Worm (Caenorhabditis elegans) whole organism, young adult: Measurements from ENCODE around the gene ZK682.7.

Experiments
- F23B12.7 ChIP-seq: sonication (generic microtip); optimal IDR thresholded peaks from 2 replicates; lab custom pipeline; 2017; ENCODE audit warnings: missing genetic modification characterization, mild to moderate bottlenecking, missing compliant biosample characterization, antibody characterized with exemption, moderate library complexity; ENCODE audit not compliant: insufficient read depth
- F37B4.10 ChIP-seq: fragments of 200-800 bp; sonication (Bioruptor generic); IDR thresholded peaks from 2 replicates; pipeline ENCODE4 v1.3.6; 2022; ENCODE audit warnings: missing genetic modification characterization, missing compliant biosample characterization
- F52B5.7 ChIP-seq: sonication (generic microtip); optimal IDR thresholded peaks from 2 replicates; lab custom pipeline; 2016; ENCODE audit warnings: mild to moderate bottlenecking, missing genetic modification characterization, missing compliant biosample characterization
- K12H6.12 ChIP-seq: fragments of 200-800 bp; sonication (Bioruptor generic); optimal IDR thresholded peaks from 2 replicates; lab custom pipeline; 2018; ENCODE audit warnings: mild to moderate bottlenecking, missing genetic modification characterization, missing compliant biosample characterization
- T26A5.8 ChIP-seq: sonication (generic microtip); optimal IDR thresholded peaks from 2 replicates; lab custom pipeline; 2016; ENCODE audit warnings: missing genetic modification characterization, missing compliant biosample characterization
- athp-1 ChIP-seq: sonication (generic microtip); optimal IDR thresholded peaks from 2 replicates; lab custom pipeline; 2017; ENCODE audit warnings: mild to moderate bottlenecking, missing genetic modification characterization, missing compliant biosample characterization
- attf-5 ChIP-seq: fragments of 200-800 bp; sonication (Bioruptor generic); optimal IDR thresholded peaks from 2 replicates; lab custom pipeline; 2018; ENCODE audit warnings: mild to moderate bottlenecking, missing genetic modification characterization, missing compliant biosample characterization
- cebp-2 ChIP-seq: fragments of 200-800 bp; sonication (Bioruptor generic); IDR thresholded peaks from 2 replicates; pipeline ENCODE4 v1.3.6; 2022; ENCODE audit warnings: missing genetic modification characterization, missing compliant biosample characterization
- ceh-27 ChIP-seq: fragments of 200-800 bp; sonication (Bioruptor generic); optimal IDR thresholded peaks from 2 replicates; lab custom pipeline; 2018; ENCODE audit warnings: mild to moderate bottlenecking, missing genetic modification characterization, moderate library complexity, missing compliant biosample characterization
- ceh-58 ChIP-seq: fragments of 200-800 bp; sonication (Bioruptor generic); IDR thresholded peaks from 2 replicates; pipeline ENCODE4 v1.3.6; 2022; ENCODE audit warnings: missing genetic modification characterization, missing compliant biosample characterization
- ceh-91 ChIP-seq: fragments of 200-800 bp; sonication (Bioruptor generic); IDR thresholded peaks from 2 replicates; pipeline ENCODE4 v1.3.6; 2022; ENCODE audit warnings: missing genetic modification reagents, missing genetic modification characterization, missing compliant biosample characterization
- dox-1 ChIP-seq: fragments of 200-800 bp; sonication (Bioruptor generic); IDR thresholded peaks from 2 replicates; pipeline ENCODE4 v1.3.6; 2022; ENCODE audit warnings: missing genetic modification reagents, missing genetic modification characterization, missing compliant biosample characterization
- egl-18 ChIP-seq: fragments of 200-800 bp; sonication (Bioruptor generic); IDR thresholded peaks from 2 replicates; pipeline ENCODE4 v1.3.6; 2022; ENCODE audit warnings: missing genetic modification reagents, missing genetic modification characterization, missing compliant biosample characterization
- egrh-3 ChIP-seq: fragments of 200-800 bp; sonication (Bioruptor generic); IDR thresholded peaks from 2 replicates; pipeline ENCODE4 v1.3.6; 2022; ENCODE audit warnings: missing genetic modification reagents, missing genetic modification characterization, missing compliant biosample characterization
- ets-4 ChIP-seq: fragments of 200-800 bp; sonication (Bioruptor generic); optimal IDR thresholded peaks from 2 replicates; lab custom pipeline; 2018; ENCODE audit warnings: mild to moderate bottlenecking, missing genetic modification characterization, missing compliant biosample characterization
- him-1 ChIP-seq: sonication (generic microtip); optimal IDR thresholded peaks from 2 replicates; lab custom pipeline; 2016; ENCODE audit warnings: missing genotype, missing genetic modification reagents, missing genetic modification characterization, missing compliant biosample characterization
- hmg-1.2 ChIP-seq: fragments of 200-800 bp; sonication (Bioruptor generic); IDR thresholded peaks from 2 replicates; pipeline ENCODE4 v1.3.6; 2022; ENCODE audit warnings: missing genetic modification reagents, missing genetic modification characterization, missing compliant biosample characterization
- hrde-1 ChIP-seq: sonication (generic microtip); optimal IDR thresholded peaks from 2 replicates; lab custom pipeline; 2016; ENCODE audit warnings: missing genetic modification characterization, mild to moderate bottlenecking, missing compliant biosample characterization, moderate library complexity, missing genotype, missing genetic modification reagents, borderline replicate concordance
- hsf-1 ChIP-seq: fragments of 200-800 bp; sonication (Bioruptor generic); IDR thresholded peaks from 2 replicates; pipeline ENCODE4 v1.3.6; 2022; ENCODE audit warnings: missing genetic modification reagents, missing genetic modification characterization, missing compliant biosample characterization
- lin-40 ChIP-seq: sonication (generic microtip); optimal IDR thresholded peaks from 2 replicates; lab custom pipeline; 2016; ENCODE audit warnings: missing genetic modification characterization, mild to moderate bottlenecking, missing compliant biosample characterization, missing genotype, missing genetic modification reagents
- lir-1 ChIP-seq: fragments of 200-800 bp; sonication (Bioruptor generic); conservative IDR thresholded peaks from 2 replicates; pipeline ENCODE4 v1.3.6; 2022; ENCODE audit warnings: missing genetic modification reagents, missing genetic modification characterization, missing compliant biosample characterization
- lsl-1 ChIP-seq: fragments of 200-800 bp; sonication (Bioruptor generic); optimal IDR thresholded peaks from 2 replicates; lab custom pipeline; 2018; ENCODE audit warnings: mild to moderate bottlenecking, missing genetic modification characterization, moderate library complexity, missing compliant biosample characterization
- mel-28 ChIP-seq: sonication (generic microtip); optimal IDR thresholded peaks from 2 replicates; lab custom pipeline; 2016; ENCODE audit warnings: borderline replicate concordance, mild to moderate bottlenecking, missing genetic modification characterization, missing compliant biosample characterization
- repo-1 ChIP-seq: sonication (generic microtip); optimal IDR thresholded peaks from 2 replicates; lab custom pipeline; 2017; ENCODE audit warnings: mild to moderate bottlenecking, missing genetic modification characterization, missing compliant biosample characterization
- somi-1 ChIP-seq: fragments of 200-800 bp; sonication (Bioruptor generic); optimal IDR thresholded peaks from 2 replicates; lab custom pipeline; 2018; ENCODE audit warnings: mild to moderate bottlenecking, missing genetic modification characterization, missing compliant biosample characterization
- tbp1 ChIP-seq: fragments of 200-800 bp; sonication (Bioruptor generic); optimal IDR thresholded peaks from 2 replicates; lab custom pipeline; 2018; ENCODE audit warnings: mild to moderate bottlenecking, missing genetic modification characterization, missing compliant biosample characterization
- tbx-9 ChIP-seq: sonication (generic microtip); optimal IDR thresholded peaks from 2 replicates; lab custom pipeline; 2016; ENCODE audit warnings: borderline replicate concordance, missing genetic modification characterization, inconsistent platforms, missing compliant biosample characterization
- ztf-22 ChIP-seq: fragments of 200-800 bp; sonication (Bioruptor generic); optimal IDR thresholded peaks from 2 replicates; lab custom pipeline; 2018; ENCODE audit warnings: mild to moderate bottlenecking, missing genetic modification characterization, moderate library complexity, missing compliant biosample characterization
- ztf-3 ChIP-seq: fragments of 200-800 bp; sonication (Bioruptor generic); optimal IDR thresholded peaks from 2 replicates; lab custom pipeline; 2018; ENCODE audit warnings: mild to moderate bottlenecking, missing genetic modification characterization, missing compliant biosample characterization
- ztf-6 ChIP-seq: fragments of 200-800 bp; sonication (Bioruptor generic); IDR thresholded peaks from 2 replicates; pipeline ENCODE4 v1.3.6; 2022; ENCODE audit warnings: missing genetic modification reagents, missing genetic modification characterization, missing compliant biosample characterization

The ZK682.7 gene

ce11 chrV:9273587-9273986 is 18.4 kb downstream of the ZK682.7 start (continued):
- TF ChIP-seq egrh-3 (GFP tag; lab: Robert Waterston, UW) = 0 out of 2 replicates have a peak, but pooled peaks have one; percentile 22
- peak; percentile 81 for TF ChIP-seq ceh-27 (GFP tag; lab: Kevin White, UChicago)
- TF ChIP-seq hmg-1.2 (GFP tag; lab: Robert Waterston, UW) = peak; percentile 66; the same call in 1 of the 2 replicates
- TF ChIP-seq K12H6.12 (tag; lab: Kevin White, UChicago) = peak; percentile 51
- no peak for TF ChIP-seq hrde-1
- no peak for TF ChIP-seq cebp-2 (GFP tag; lab: Robert Waterston, UW)
- peak; percentile 68 for TF ChIP-seq lin-40
- no peak for TF ChIP-seq lir-1

ce11 chrV:9272624-9273023 is 19.3 kb downstream of the ZK682.7 start:
- TF ChIP-seq ztf-22 (GFP tag; lab: Kevin White, UChicago) = no peak
- TF ChIP-seq egl-18 = no peak
- TF ChIP-seq F23B12.7 (tag; lab: Kevin White, UChicago) = no peak
- no peak for TF ChIP-seq F37B4.10 (GFP tag; lab: Robert Waterston, UW)
- TF ChIP-seq lsl-1 (GFP tag; lab: Kevin White, UChicago) = no peak

ce11 chrV:9271835-9272234 is 20.1 kb downstream of the ZK682.7 start:
- no peak for TF ChIP-seq attf-5
- no peak for TF ChIP-seq dox-1 (GFP tag; lab: Robert Waterston, UW)
- TF ChIP-seq hsf-1 = no peak
- no peak for TF ChIP-seq ceh-91
- TF ChIP-seq, all 124 proteins: peak for 0

ce11 chrV:9270442-9270841 is 21.5 kb downstream of the ZK682.7 start:
- TF ChIP-seq K12H6.12 (tag; lab: Kevin White, UChicago) (peak; percentile 6), ztf-3 (no peak), somi-1 (GFP tag; lab: Kevin White, UChicago) (peak; percentile 25)
- TF ChIP-seq, all 124 proteins: peak for 2

- no peak for TF ChIP-seq hrde-1
- TF ChIP-seq ceh-58 (GFP tag; lab: Robert Waterston, UW) = no peak
- TF ChIP-seq tbp1 = no peak
- no peak for TF ChIP-seq mel-28
- no peak for TF ChIP-seq somi-1 (GFP tag; lab: Kevin White, UChicago)
- no peak for TF ChIP-seq ztf-6 (GFP tag; lab: Robert Waterston, UW)
- TF ChIP-seq him-1 (tag; lab: Kevin White, UChicago) = no peak
- TF ChIP-seq repo-1 (tag; lab: Kevin White, UChicago) = no peak
- TF ChIP-seq egrh-3 (GFP tag; lab: Robert Waterston, UW) = no peak
- no peak for TF ChIP-seq F52B5.7 (tag; lab: Kevin White, UChicago)
Observed at ce11 chrV:9268202-9268601, 23.8 kb downstream of the ZK682.7 start.

- TF ChIP-seq repo-1 (tag; lab: Kevin White, UChicago) = no peak
- TF ChIP-seq athp-1 (tag; lab: Kevin White, UChicago) = no peak
- TF ChIP-seq tbx-9 (tag; lab: Kevin White, UChicago) = no peak
- TF ChIP-seq ets-4 (GFP tag; lab: Kevin White, UChicago) = no peak
- no peak for TF ChIP-seq ceh-58 (GFP tag; lab: Robert Waterston, UW)
- TF ChIP-seq T26A5.8 (tag; lab: Kevin White, UChicago) = no peak
Observed at ce11 chrV:9266399-9266798, 25.6 kb downstream of the ZK682.7 start, which contains the start of gene slc-17.7. Gene slc-17.7, minus strand, starts transcription at chrV:9266499.
